Worm (Caenorhabditis elegans) whole organism, L4/young adult: Measurements from ENCODE around the gene rars-2.

Experiments used
- W03F9.2 ChIP-seq: fragments of 150-350 bp; optimal IDR thresholded peaks from 2 replicates; lab custom pipeline; 2014; ENCODE audit warnings: missing biosample characterization, missing genetic modification characterization
- dao-5 ChIP-seq: sonication (generic microtip); optimal IDR thresholded peaks from 2 replicates; lab custom pipeline; 2016; ENCODE audit warnings: missing genotype, missing genetic modification characterization, moderate library complexity, missing compliant biosample characterization
- him-1 ChIP-seq: sonication (generic microtip); optimal IDR thresholded peaks from 2 replicates; lab custom pipeline; 2016; ENCODE audit warnings: missing genotype, missing genetic modification reagents, missing genetic modification characterization, missing compliant biosample characterization

- TF ChIP-seq W03F9.2 (tag; lab: Kevin White, UChicago): no peak
- TF ChIP-seq him-1 (tag; lab: Kevin White, UChicago): no peak
- no peak for TF ChIP-seq dao-5 (tag; lab: Kevin White, UChicago)
Observed at ce11 chrII:6169156-6169555, 43.8 kb downstream of the rars-2 start, which contains the start of gene hst-3.1.
